Fruit fly (Drosophila melanogaster): ENCODE results near the gene CG15880.

The CG15880 gene

dm6 chr2L:847189-847987, 29.6 kb upstream of the CG15880 start:
- no peak for TF ChIP-seq CG8478 (optimal IDR thresholded peaks at IDR 0.05)

dm6 chr2L:846167-846868, 28.6 kb upstream of the CG15880 start:
- TF ChIP-seq CTCF (optimal IDR thresholded peaks at IDR 0.05), result no peak
- no peak for TF ChIP-seq CG8478 (optimal IDR thresholded peaks at IDR 0.05)

DNA sequence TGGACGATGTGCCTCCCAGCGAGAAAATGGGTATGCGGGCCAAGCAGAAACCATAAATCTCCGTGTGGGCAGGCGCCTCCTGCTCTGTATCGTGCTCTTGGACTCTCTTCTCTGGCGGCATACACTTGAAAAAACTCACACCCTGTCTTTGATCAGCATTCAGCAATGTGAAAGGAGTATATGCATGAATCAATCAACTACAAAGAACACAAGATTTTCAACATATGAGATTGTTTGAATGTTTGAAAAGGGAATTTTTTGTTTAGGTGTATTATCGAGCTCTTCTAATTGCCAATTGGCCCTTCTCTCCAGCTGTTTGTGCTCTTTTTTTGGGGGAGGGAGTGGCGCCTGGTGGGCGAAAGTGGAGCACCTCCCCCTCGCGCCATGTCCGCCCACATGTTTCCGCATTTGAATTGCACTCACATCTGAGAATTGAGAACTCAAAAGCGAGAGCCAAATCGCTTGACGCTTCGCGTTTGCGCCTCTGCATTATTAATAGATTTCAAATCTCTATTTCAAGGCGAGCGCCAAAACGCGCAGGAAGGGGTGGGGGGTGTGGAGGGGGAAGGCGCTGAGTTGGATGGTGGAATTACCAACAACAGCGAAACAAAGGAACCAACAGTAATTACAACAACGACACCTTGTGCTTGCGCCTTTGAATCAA, 27.7 kb upstream of the CG15880 start:
- TF ChIP-seq CG8478 (optimal IDR thresholded peaks at IDR 0.05) (no peak), CTCF (optimal IDR thresholded peaks at IDR 0.05) (no peak)

DNA sequence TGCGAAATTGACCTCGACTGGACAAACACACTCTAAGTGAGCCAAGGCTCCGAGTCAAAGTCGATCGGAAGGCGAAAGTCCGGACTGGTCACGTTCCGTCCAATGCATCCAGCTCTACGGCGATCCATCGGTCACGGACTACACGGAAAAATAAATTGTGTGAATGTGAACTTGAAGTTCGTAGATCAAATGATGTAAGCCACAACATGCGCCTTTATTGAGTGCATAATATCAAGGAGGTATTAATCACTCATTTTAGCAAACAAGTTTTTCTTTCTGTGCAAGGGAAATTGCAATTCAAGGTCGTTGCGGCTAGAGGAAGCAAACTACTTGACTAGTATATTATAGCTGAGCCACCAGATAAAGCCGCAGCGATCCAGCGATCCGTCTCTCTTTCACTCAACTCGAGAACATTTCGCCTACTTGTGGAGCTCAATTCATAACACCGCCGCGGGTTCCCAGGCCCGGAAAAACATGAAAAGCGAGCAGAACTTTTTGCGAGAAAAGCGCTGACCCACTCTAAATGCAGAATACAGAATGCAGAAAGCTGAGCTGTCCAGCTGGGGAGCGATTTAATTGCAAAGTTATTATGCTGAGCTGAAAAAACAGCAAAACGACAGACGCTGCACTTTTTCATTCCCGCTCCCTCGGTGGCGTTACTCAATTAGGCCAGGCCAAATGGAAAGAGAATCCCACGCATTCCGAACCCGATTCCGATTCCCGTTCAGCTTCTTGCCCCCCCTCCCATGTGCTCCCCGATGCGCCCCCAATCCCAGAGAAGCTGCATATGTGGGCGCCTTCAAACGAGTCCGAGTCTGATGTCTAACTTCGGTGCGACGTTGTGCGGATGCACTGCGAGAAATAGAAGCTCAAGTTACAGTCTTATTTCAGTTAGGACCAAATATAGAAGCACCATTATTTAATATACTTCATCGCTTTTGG, 26.4 kb upstream of the CG15880 start:
- TF ChIP-seq CG8478 (optimal IDR thresholded peaks at IDR 0.05) (no peak), CTCF (optimal IDR thresholded peaks at IDR 0.05) (no peak)

- TF ChIP-seq CTCF (optimal IDR thresholded peaks at IDR 0.05) (no peak), CG8478 (optimal IDR thresholded peaks at IDR 0.05) (no peak)
Measured at dm6 chr2L:843301-843700, 25.6 kb upstream of the CG15880 start.

DNA sequence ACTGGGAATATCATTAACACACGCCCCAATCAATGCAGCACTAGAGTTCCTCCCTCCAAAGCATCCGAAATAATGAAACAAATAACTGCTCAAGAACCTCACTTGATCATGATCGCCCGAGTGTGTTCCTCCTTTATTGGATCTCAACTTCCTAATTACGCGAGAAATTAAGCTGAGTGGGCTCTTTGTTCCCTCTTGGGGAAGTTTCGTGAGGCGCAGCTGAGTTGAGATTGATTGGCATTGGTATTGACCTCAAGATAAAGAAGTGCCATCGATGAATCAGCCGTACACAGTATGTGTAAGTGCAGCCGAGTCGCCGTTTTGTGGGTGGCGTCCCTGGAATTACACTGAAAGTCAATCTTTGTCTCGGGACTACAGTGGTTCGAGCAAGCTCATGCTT, 25.1 kb upstream of the CG15880 start:
- TF ChIP-seq CTCF (optimal IDR thresholded peaks at IDR 0.05) (no peak), CG8478 (optimal IDR thresholded peaks at IDR 0.05) (no peak)

- no peak for TF ChIP-seq CTCF (optimal IDR thresholded peaks at IDR 0.05)
- no peak for TF ChIP-seq CG8478 (optimal IDR thresholded peaks at IDR 0.05)
Measured at dm6 chr2L:841708-842107, 24.0 kb upstream of the CG15880 start.

DNA sequence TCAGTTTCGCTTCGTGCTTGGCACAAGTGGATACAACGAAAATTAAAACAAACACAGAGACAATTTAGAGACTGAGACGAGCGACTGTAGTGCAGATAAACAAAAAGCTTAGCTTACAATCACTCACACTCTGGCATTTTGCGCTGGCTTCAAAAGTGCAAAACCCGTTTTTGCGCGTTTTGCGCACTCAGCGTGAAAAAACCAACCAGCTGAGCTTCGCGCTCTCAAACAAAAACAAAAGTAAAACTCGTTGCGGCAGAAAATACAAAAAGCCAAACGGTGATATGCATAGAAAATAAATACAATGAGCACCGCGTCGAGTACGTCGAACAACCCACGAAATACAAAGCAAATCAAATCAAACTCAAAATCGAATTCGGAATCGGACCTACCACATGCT, 23.0 kb upstream of the CG15880 start:
- TF ChIP-seq CTCF (optimal IDR thresholded peaks at IDR 0.05) (no peak), CG8478 (optimal IDR thresholded peaks at IDR 0.05) (no peak)

- TF ChIP-seq CTCF (optimal IDR thresholded peaks at IDR 0.05) (no peak), CG8478 (optimal IDR thresholded peaks at IDR 0.05) (no peak)
Measured at dm6 chr2L:840022-840421, 22.3 kb upstream of the CG15880 start.

DNA sequence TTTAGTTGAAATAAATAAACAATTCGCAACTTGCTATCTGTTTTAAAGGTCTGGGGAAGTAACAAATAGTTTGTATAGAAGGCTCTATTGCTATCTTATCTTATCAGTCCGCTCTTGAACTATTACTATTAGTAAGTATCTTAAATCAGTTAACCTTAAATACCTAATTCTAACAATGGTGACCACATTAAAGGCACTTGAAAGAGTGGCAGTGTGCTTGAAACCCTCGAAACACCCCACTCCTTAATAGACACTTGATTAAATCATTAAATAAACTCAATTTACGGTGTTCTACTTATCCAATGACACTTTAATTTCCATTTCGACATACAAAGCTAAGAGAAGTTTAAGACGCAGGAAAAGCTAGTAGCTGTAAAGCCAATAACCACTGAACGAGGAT, 21.0 kb upstream of the CG15880 start:
- TF ChIP-seq CG8478 (optimal IDR thresholded peaks at IDR 0.05) (no peak), CTCF (optimal IDR thresholded peaks at IDR 0.05) (no peak)

dm6 chr2L:837989-838388, 20.2 kb upstream of the CG15880 start:
- TF ChIP-seq CG8478 (optimal IDR thresholded peaks at IDR 0.05) (no peak), CTCF (optimal IDR thresholded peaks at IDR 0.05) (no peak)

DNA sequence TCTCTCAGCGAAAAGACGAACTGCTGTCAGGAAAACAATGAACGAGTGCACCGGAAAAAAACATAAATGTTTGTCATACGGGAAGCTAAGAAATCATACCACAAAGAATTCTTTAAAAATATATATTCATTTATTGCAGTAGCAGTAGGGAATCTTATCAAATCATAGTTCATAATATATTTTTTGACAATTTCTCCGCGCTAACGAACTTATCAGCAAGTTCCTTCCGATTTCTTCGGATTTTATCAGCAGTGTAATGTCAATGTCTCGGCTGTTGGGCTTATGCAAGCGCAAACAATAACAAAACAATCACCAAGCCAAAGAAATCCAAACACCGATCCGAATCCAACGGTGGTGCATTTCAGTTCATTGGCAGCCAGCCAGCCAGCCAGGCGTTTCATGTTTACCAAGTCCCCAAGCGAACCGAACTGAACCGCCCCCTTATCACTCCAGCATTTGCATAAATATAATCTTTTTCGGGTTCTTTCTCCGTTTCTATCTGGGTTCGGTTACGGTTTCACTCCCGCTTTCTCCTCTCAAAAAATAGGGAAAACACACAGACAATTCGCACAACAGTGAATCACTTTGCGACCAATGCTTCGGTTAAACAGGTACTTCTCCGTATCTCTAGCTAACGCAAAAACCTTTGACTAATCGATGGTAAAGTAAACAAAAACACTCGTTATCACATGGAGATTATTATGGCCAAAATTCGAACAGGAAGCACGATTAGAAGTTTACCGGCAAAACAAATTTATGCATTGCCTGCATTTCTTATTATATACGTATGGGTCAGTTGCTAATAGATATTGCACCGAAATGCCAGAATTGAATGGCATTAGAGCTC, 10.0 kb upstream of the CG15880 start:
- TF ChIP-seq CTCF (optimal IDR thresholded peaks at IDR 0.05) (no peak), CG8478 (optimal IDR thresholded peaks at IDR 0.05) (no peak)

- TF ChIP-seq CTCF (optimal IDR thresholded peaks at IDR 0.05) (no peak), CG8478 (optimal IDR thresholded peaks at IDR 0.05) (no peak)
Measured at dm6 chr2L:827049-827448, 9.3 kb upstream of the CG15880 start.

- no peak for TF ChIP-seq CG8478 (optimal IDR thresholded peaks at IDR 0.05)
- no peak for TF ChIP-seq CTCF (optimal IDR thresholded peaks at IDR 0.05)
Measured at dm6 chr2L:826388-826787, 8.6 kb upstream of the CG15880 start.
